Worm (Caenorhabditis elegans): ENCODE results near the gene T13A10.2.

- TF ChIP-seq tra-4 (tag; optimal IDR thresholded peaks at IDR 0.05): no peak
- TF ChIP-seq ceh-13 (GFP tag; optimal IDR thresholded peaks at IDR 0.05): no peak
- no peak for TF ChIP-seq B0310.2 (tag; optimal IDR thresholded peaks at IDR 0.05)
- TF ChIP-seq ceh-36 (tag; optimal IDR thresholded peaks at IDR 0.05): no peak
- TF ChIP-seq hnd-1 (tag; optimal IDR thresholded peaks at IDR 0.05): no peak
- no peak for TF ChIP-seq ama-1 (optimal IDR thresholded peaks at IDR 0.05)
Observed at ce11 chrIV:6248486-6248885, 4.6 kb upstream of the T13A10.2 start, which contains the start of gene acox-3.

Measured in whole organism, early embryonic.